Worm (Caenorhabditis elegans) whole organism, L4/young adult: ENCODE results near the gene F59F5.4.

Experiments
- W03F9.2 ChIP-seq: fragments of 150-350 bp; optimal IDR thresholded peaks from 2 replicates; lab custom pipeline; 2014; ENCODE audit warnings: missing biosample characterization, missing genetic modification characterization
- dao-5 ChIP-seq: sonication (generic microtip); optimal IDR thresholded peaks from 2 replicates; lab custom pipeline; 2016; ENCODE audit warnings: missing genotype, missing genetic modification characterization, moderate library complexity, missing compliant biosample characterization
- him-1 ChIP-seq: sonication (generic microtip); optimal IDR thresholded peaks from 2 replicates; lab custom pipeline; 2016; ENCODE audit warnings: missing genotype, missing genetic modification reagents, missing genetic modification characterization, missing compliant biosample characterization

- TF ChIP-seq dao-5 (tag; lab: Kevin White, UChicago) (no peak), him-1 (tag; lab: Kevin White, UChicago) (no peak), W03F9.2 (tag; lab: Kevin White, UChicago) (no peak)
Observed at ce11 chrX:10576410-10576809, 33.6 kb downstream of the F59F5.4 start.
